Worm (Caenorhabditis elegans) whole organism, late embryonic: ENCODE measurements around the gene lgmn-1.

Experiments used
- C38D4.7 ChIP-seq: fragments of 200-800 bp; sonication (Bioruptor generic); optimal IDR thresholded peaks from 2 replicates; lab custom pipeline; 2018; ENCODE audit warnings: mild to moderate bottlenecking, missing genetic modification characterization, moderate library complexity, missing compliant biosample characterization
- ama-1 ChIP-seq: fragments of 150-350 bp; optimal IDR thresholded peaks from 2 replicates; lab custom pipeline; 2014
- ceh-9 ChIP-seq: sonication (generic microtip); optimal IDR thresholded peaks from 2 replicates; lab custom pipeline; 2016; ENCODE audit warnings: mild to moderate bottlenecking, missing genetic modification characterization, inconsistent platforms, missing compliant biosample characterization
- fkh-10 ChIP-seq: fragments of 150-350 bp; optimal IDR thresholded peaks from 2 replicates; lab custom pipeline; 2014; ENCODE audit warnings: missing biosample characterization, missing genetic modification reagents, missing genetic modification characterization
- lim-6 ChIP-seq: sonication (generic microtip); optimal IDR thresholded peaks from 2 replicates; lab custom pipeline; 2016; ENCODE audit warnings: missing genetic modification characterization, missing compliant biosample characterization
- lin-11 ChIP-seq: fragments of 200-800 bp; sonication (Bioruptor generic); optimal IDR thresholded peaks from 2 replicates; lab custom pipeline; 2018; ENCODE audit warnings: mild to moderate bottlenecking, missing genetic modification characterization, missing compliant biosample characterization
- madf-2 ChIP-seq: sonication (generic microtip); optimal IDR thresholded peaks from 2 replicates; lab custom pipeline; 2017; ENCODE audit warnings: missing genetic modification characterization, missing compliant biosample characterization
- nfya-1 ChIP-seq: sonication (generic microtip); optimal IDR thresholded peaks from 2 replicates; lab custom pipeline; 2017; ENCODE audit warnings: missing genetic modification characterization, mild to moderate bottlenecking, missing compliant biosample characterization, antibody characterized with exemption, moderate library complexity
- odd-2 ChIP-seq: sonication (generic microtip); optimal IDR thresholded peaks from 2 replicates; lab custom pipeline; 2017; ENCODE audit warnings: antibody characterized with exemption, mild to moderate bottlenecking, missing genetic modification characterization, missing compliant biosample characterization
- pha-2 ChIP-seq: sonication (generic microtip); optimal IDR thresholded peaks from 2 replicates; lab custom pipeline; 2017; ENCODE audit warnings: mild to moderate bottlenecking, missing genetic modification characterization, missing compliant biosample characterization
- rnt-1 ChIP-seq: sonication (generic microtip); optimal IDR thresholded peaks from 2 replicates; lab custom pipeline; 2016; ENCODE audit warnings: missing genetic modification characterization, missing compliant biosample characterization
- tbx-2 ChIP-seq: sonication (generic microtip); optimal IDR thresholded peaks from 2 replicates; lab custom pipeline; 2016; ENCODE audit warnings: missing genetic modification characterization, missing compliant biosample characterization

DNA sequence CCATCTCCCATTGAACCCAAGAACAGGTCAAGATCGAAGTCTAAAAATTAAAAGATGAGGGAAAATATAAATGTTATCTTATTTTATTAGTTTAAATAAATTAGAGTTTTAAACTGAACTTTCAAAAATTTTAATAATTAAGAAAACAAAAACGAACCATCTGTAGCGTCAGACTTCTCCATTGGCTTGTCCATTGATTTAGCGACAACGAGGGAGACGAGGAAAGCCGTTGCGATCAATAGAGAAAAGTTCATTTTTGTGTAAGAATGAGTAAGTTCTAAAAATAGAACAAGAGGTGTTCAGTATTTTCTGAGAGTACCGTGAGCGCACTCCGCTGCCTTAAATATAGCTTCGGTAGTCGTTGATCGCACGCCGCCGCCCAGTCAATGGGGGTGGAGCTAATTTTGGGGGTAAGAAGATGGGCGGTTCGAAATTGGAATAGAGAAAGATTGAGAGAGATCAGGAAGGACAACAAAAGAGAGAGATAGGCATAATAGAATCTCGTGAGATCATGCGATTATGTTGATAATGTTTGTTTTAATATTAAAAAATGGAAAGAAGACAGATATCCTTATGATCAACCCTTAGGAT, 37.3 kb downstream of the lgmn-1 start, which contains the start of gene F45D3.3:
- TF ChIP-seq fkh-10 (GFP tag; lab: Kevin White, UChicago) = no peak
- TF ChIP-seq nfya-1 (tag; lab: Kevin White, UChicago) = no peak
- TF ChIP-seq pha-2 (tag; lab: Kevin White, UChicago) = no peak
- no peak for TF ChIP-seq C38D4.7 (GFP tag; lab: Kevin White, UChicago)
- no peak for TF ChIP-seq odd-2 (tag; lab: Kevin White, UChicago)
- no peak for TF ChIP-seq madf-2 (tag; lab: Kevin White, UChicago)
- no peak for TF ChIP-seq tbx-2 (tag; lab: Kevin White, UChicago)
- no peak for TF ChIP-seq lim-6 (tag; lab: Kevin White, UChicago)
- no peak for TF ChIP-seq ceh-9 (tag; lab: Kevin White, UChicago)
- no peak for TF ChIP-seq lin-11 (tag; lab: Kevin White, UChicago)
- no peak for TF ChIP-seq ama-1
- TF ChIP-seq rnt-1 = no peak
